Worm (Caenorhabditis elegans): ENCODE data around the gene Y43C5A.7.

ce11 chrIV:10302203-10302602 is 25.1 kb downstream of the Y43C5A.7 start, which contains the start of gene R09E10.5:
- TF ChIP-seq unc-130 (GFP tag; optimal IDR thresholded peaks at IDR 0.05) (no peak), ekl-4 (GFP tag; IDR thresholded peaks at IDR 0.05) (no peak), lsy-27 (tag; optimal IDR thresholded peaks at IDR 0.05; ENCODE audit: borderline replicate concordance, insufficient read depth) (no peak), him-1 (tag; optimal IDR thresholded peaks at IDR 0.05) (no peak)
